Fruit fly (Drosophila melanogaster) whole organism: ENCODE results near the gene CG12560.

ENCODE experiments used
- CG8478 ChIP-seq: fragments of >200 bp; optimal IDR thresholded peaks from 2 replicates; lab custom pipeline; 2018; ENCODE audit warnings: inconsistent platforms
- Dll ChIP-seq: fragments of >200 bp; optimal IDR thresholded peaks from 2 replicates; lab custom pipeline; 2017
- EcR ChIP-seq, 2 experiments: fragments of >200 bp; optimal IDR thresholded peaks; 2 replicates each; lab custom pipeline; 2017; ENCODE audit warnings: missing biosample characterization in 2 of 2, missing genetic modification characterization in 2 of 2, missing genetic modification reagents in 2 of 2
- pan ChIP-seq: fragments of >200 bp; optimal IDR thresholded peaks from 2 replicates; lab custom pipeline; 2017
- psq ChIP-seq: fragments of >200 bp; optimal IDR thresholded peaks from 2 replicates; lab custom pipeline; 2017
- usp ChIP-seq: fragments of >200 bp; optimal IDR thresholded peaks from 2 replicates; lab custom pipeline; 2017; ENCODE audit warnings: missing biosample characterization, missing genetic modification characterization, mixed read lengths

DNA sequence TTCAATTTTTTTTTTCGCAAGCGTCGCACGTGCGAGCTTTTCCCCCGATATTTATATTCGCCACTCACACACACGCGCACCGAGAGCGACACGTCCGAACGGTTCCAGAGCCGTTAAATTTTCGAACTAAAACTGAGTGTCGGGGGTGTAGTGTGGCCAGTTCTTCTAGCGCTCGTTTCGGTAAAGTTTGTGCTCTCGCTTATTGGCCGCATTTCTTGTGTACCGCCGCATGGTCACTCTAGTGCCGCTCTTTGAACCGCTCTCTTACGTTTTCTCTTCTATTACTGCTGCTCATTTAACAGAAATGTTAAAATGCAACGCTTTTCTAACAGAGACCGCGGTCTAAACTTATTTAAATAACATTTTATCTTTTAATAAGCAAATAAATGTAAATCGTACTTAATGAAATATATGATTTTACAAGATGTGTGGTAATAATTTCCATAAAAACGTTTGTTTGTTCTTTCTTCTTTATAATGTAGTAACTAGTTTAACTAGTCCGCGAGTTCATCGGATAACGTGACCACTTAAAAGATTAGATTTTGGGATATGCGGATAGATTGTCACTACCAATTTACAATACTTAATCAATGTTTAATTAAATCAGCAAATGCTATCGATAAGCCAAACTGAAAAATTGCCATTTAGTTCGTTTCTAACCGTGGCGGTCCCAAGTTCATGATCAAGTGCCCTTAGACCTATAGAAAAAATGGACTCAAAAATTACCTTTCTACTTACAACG is 25.0 kb downstream of the CG12560 start, which contains the start of gene Snoo:
- no peak for TF ChIP-seq pan (lab: Kevin White, UChicago)
- no peak for TF ChIP-seq psq (lab: Kevin White, UChicago)
- no peak for TF ChIP-seq Dll (lab: Kevin White, UChicago)
- no peak for TF ChIP-seq EcR (GFP tag; optimal IDR thresholded peaks at IDR 0.05; lab: Kevin White, UChicago)
- TF ChIP-seq CG8478: no peak
- TF ChIP-seq usp (GFP tag; lab: Kevin White, UChicago): no peak
